Worm (Caenorhabditis elegans): ENCODE measurements around the gene K10C2.8.

Gene K10C2.8

DNA sequence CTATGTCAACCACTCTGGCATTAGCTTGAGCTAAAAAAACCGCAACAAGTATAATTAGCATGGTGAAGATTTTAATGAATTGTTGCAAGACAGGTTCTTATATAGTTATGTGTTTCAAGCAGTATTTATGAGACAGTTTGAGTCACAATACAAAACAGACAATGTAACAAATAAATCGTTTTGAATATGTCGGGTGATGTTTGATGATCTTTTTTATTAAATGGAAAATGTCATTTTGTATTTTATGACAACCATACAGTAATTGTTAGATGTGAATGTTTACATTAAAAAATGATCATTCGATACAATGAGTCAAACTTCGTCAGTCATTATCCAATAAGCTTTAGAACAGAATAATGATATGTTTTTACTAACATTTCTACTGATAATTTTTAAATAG, 5.9 kb upstream of the K10C2.8 start, which contains the start of gene K10C2.7:
K10C2.7 (minus strand) TSS at position 101 of the 400 bp plus-strand sequence.
- TF ChIP-seq lim-7 (GFP tag; IDR thresholded peaks at IDR 0.05): no peak
- TF ChIP-seq nhr-28 (tag; optimal IDR thresholded peaks at IDR 0.05): no peak
- TF ChIP-seq hlh-11 (tag; optimal IDR thresholded peaks at IDR 0.05): no peak
- no peak for TF ChIP-seq ceh-32 (tag; optimal IDR thresholded peaks at IDR 0.05; ENCODE audit: poor library complexity)
- no peak for TF ChIP-seq nhr-6 (tag; optimal IDR thresholded peaks at IDR 0.05)
- TF ChIP-seq dve-1 (tag; optimal IDR thresholded peaks at IDR 0.05; ENCODE audit: insufficient read depth): peak; percentile 19
- no peak for TF ChIP-seq dpl-1 (GFP tag; optimal IDR thresholded peaks at IDR 0.05)
- no peak for TF ChIP-seq nhr-41 (GFP tag; IDR thresholded peaks at IDR 0.05)
- no peak for TF ChIP-seq skn-1 (tag; optimal IDR thresholded peaks at IDR 0.05)

DNA sequence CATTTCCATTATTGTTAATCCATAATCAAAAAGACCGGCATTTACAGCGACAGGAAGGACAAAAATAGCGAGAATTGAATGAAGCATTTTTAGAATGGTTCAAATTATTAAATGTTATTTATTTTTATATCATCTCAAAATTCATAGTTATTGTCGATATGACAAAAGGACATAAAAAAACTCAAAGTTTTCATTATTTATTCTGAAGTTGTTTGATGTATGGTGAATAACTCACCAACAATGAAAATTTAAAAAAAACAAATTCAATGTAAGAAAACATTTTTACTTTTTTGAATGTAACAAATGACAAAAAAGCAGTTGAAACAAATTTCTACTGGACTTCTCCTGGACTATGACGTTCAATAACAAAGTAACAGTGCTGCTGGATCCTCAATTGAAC, 3.0 kb upstream of the K10C2.8 start, which contains the start of gene K10C2.14:
K10C2.14 (minus strand) TSS at position 101 of the 400 bp plus-strand sequence.
- TF ChIP-seq jun-1 (tag; optimal IDR thresholded peaks at IDR 0.05): no peak
- TF ChIP-seq lin-13 (GFP tag; optimal IDR thresholded peaks at IDR 0.05): no peak
- TF ChIP-seq lin-29 (GFP tag; IDR thresholded peaks at IDR 0.05): no peak
- TF ChIP-seq hif-1 (tag; optimal IDR thresholded peaks at IDR 0.05): no peak
- no peak for TF ChIP-seq mes-2 (tag; optimal IDR thresholded peaks at IDR 0.05; ENCODE audit: poor library complexity, severe bottlenecking)
- no peak for TF ChIP-seq zip-2 (tag; optimal IDR thresholded peaks at IDR 0.05)
- TF ChIP-seq R02D3.7 (tag; optimal IDR thresholded peaks at IDR 0.05): no peak
- no peak for TF ChIP-seq D1046.2 (GFP tag; IDR thresholded peaks at IDR 0.05)
- TF ChIP-seq lir-3 (tag; optimal IDR thresholded peaks at IDR 0.05): no peak
- TF ChIP-seq daf-8 (GFP tag; IDR thresholded peaks at IDR 0.05): no peak
- no peak for TF ChIP-seq ceh-44 (GFP tag; IDR thresholded peaks at IDR 0.05)
- TF ChIP-seq Y75B8A.6 (GFP tag; IDR thresholded peaks at IDR 0.05): no peak
- no peak for TF ChIP-seq ama-1 (optimal IDR thresholded peaks at IDR 0.05)
- no peak for TF ChIP-seq ceh-82 (tag; optimal IDR thresholded peaks at IDR 0.05)
- no peak for TF ChIP-seq mdt-29 (GFP tag; IDR thresholded peaks at IDR 0.05)
- no peak for TF ChIP-seq mxl-2 (GFP tag; conservative IDR thresholded peaks at IDR 0.05)
- TF ChIP-seq F44E2.7 (GFP tag; IDR thresholded peaks at IDR 0.05): no peak

DNA sequence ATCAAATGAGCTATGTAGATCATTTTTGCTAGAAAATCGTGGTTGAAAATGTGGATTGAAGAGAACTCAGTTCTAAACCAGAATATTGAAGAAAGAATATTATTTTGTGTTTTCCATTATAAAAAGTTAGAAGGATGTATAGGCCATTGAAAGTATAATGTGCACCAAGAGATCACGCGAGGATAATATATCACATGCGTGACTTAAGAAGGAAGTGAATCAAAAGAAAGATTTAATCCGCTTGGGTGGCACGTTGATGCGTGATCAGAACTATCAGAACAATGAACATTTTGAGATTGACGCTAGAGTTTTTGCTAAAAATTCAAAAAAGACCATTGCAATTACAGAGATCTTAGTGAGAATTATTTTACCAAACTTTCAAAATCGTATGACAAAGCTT, 1.6 kb downstream of the K10C2.8 start:
- TF ChIP-seq php-3 (GFP tag; IDR thresholded peaks at IDR 0.05): no peak
- TF ChIP-seq ceh-20 (GFP tag; IDR thresholded peaks at IDR 0.05): no peak
- TF ChIP-seq ceh-32 (tag; optimal IDR thresholded peaks at IDR 0.05; ENCODE audit: poor library complexity): no peak

DNA sequence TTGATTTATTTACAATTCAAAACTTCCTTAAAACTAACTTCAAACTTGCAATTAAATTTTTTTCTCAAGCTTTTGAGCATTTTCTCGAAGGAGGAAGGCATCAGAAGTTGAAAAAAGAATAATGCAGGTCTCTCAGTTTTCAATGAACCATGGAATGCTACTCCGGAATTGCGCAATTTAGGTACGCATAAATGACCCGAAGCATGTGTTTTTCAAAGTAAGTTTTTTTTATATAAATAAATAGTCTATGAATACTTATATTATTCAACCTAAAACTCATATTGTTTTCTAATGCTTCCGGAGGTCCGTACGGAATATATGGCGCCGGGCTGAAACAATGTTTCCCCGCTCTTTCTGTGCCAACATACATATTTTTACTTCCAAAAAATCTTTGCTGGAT, 3.8 kb downstream of the K10C2.8 start, which contains the start of gene K10C2.2:
K10C2.2 (minus strand) TSS at position 101 of the 400 bp plus-strand sequence.
- no peak for TF ChIP-seq F10B5.3 (tag; optimal IDR thresholded peaks at IDR 0.05)

DNA sequence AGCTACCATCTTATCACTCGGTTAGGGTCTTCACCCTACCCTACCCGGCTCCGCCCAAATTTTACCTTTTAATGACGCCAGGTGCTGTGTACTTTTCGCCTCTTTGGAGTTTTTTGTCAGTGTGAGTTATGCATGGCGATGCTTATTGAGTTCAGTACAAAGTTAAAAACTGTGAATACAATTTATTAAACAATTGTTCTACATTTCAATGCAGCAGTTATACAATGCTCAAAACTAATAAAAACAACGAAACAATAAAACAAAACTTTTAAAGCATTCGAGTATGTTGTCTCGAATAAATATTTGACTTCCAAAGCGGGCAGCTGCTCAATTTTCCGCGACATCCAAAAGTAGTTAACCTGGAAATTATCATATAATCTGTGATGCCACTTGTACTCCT, 6.9 kb downstream of the K10C2.8 start, which contains the start of gene ctsa-2:
ctsa-2 (minus strand) TSS at position 101 of the 400 bp plus-strand sequence.
- TF ChIP-seq mes-2 (tag; optimal IDR thresholded peaks at IDR 0.05; ENCODE audit: poor library complexity, severe bottlenecking): no peak
- no peak for TF ChIP-seq nhr-11 (tag; optimal IDR thresholded peaks at IDR 0.05)
- no peak for TF ChIP-seq madf-5 (GFP tag; IDR thresholded peaks at IDR 0.05)
- TF ChIP-seq snpc-1.2 (GFP tag; IDR thresholded peaks at IDR 0.05): no peak
- TF ChIP-seq ces-1 (GFP tag; optimal IDR thresholded peaks at IDR 0.05): no peak
- TF ChIP-seq T26A8.4 (GFP tag; IDR thresholded peaks at IDR 0.05): no peak
- TF ChIP-seq snpc-4 (tag; optimal IDR thresholded peaks at IDR 0.05): no peak
